Fruit fly (Drosophila melanogaster): ENCODE measurements around the gene lectin-37Da.
A peak's percentile ranks its signal among the peaks of the same experiment; 100 is the strongest.

The lectin-37Da gene

DNA sequence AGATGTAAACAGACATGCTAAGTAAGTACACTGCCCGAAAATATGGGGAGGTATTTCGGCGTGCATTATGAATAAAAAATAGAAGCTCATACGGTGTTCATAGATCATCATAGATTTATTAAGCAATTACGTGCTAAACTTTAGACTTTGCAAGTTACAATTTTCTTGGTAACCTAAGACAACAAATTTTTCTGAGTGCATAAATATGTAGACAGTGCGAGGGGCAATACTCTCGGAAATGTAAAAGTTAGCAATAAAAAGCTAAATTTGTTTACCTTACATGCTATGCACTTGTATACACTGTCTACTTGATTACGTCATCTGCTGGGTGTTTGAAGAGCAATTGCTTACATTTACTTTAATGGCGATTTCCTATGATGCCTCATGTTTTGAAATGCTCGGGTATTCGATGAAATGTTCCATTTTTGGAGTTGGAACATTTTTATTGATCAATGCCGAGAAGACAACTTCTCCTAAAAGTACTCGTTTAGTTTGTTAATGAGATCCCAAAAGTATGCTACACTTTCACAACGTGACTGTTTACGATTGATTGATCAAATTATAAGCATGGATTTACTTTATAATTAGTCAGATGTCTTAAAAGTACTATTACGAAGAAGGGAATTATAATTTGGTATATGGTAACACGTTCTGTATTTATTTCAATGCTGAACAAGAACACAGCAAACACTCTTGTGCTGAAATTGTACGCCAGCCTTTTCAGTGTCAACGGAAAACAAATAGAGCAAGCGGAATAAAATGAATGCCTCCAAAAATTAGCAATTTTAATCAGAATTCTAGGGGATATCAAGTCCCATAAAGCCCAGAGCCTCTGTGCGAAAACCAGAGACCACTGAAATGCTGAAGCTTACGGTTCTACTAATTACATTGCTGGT, 1.3 kb upstream of the lectin-37Da start, which contains the start of gene Lectin-galC1 (continued):
- TF ChIP-seq Eip78C (GFP tag): peak; percentile 76
- peak; percentile 35 for TF ChIP-seq CG11762 (GFP tag; optimal IDR thresholded peaks at IDR 0.05; ENCODE audit: insufficient read depth)
- peak; percentile 84 for TF ChIP-seq CG11294 (GFP tag; IDR thresholded peaks at IDR 0.05)

DNA sequence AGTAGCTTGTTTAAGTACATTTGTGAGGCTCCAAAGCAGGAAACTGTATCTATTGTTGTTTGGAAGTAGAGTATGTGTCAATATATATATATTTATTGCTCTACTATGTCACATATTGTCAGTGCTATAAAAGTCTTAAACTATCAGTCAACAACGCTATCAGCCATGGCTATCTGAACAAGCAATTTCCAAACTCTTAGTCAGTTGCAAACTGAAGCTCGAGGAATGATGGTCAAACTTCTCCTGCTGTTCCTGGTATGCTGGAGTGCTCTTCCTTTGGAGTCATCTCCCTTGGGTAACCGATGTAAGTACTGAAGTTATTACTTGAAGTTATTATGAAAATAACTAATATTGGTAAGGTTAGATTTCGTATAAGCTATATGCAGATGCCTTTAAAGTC, 755 bp downstream of the lectin-37Da start, which contains the start of gene lectin-37Db:
Gene lectin-37Db (plus strand): TSS at position 204 of the 400 bp plus-strand sequence.
- no peak for TF ChIP-seq OdsH (GFP tag; optimal IDR thresholded peaks at IDR 0.05)
- TF ChIP-seq CG16779 (tag; optimal IDR thresholded peaks at IDR 0.05): no peak
- no peak for TF ChIP-seq Hr39 (GFP tag; optimal IDR thresholded peaks at IDR 0.05)
- no peak for TF ChIP-seq Lpt (GFP tag; optimal IDR thresholded peaks at IDR 0.05)
- TF ChIP-seq CG32006 (GFP tag; optimal IDR thresholded peaks at IDR 0.05): no peak

DNA sequence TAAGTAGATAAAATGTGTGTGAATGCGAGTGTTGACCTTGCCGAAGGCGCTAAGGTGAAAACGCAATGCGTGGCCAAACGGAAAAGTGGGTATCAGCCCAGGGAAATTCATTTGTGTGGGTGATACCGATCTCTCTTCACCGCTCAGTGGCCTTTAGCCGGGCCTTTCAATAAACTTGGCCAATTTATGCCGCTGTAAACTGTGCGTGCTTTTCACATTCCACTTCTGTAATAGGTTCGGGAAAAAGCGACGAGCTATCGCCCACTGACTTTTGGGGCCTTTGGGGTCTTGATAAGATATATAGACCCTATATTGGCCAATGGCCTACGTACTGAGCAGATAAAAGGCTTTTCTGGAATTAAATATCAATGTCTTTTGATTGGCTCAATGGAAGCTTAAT, 3.5 kb downstream of the lectin-37Da start:
- TF ChIP-seq Eip93F (GFP tag; optimal IDR thresholded peaks at IDR 0.05) (peak; percentile 8), CG8319 (GFP tag; optimal IDR thresholded peaks at IDR 0.05) (no peak), Eip75B (GFP tag; optimal IDR thresholded peaks at IDR 0.05) (no peak), Sox102F (GFP tag; optimal IDR thresholded peaks at IDR 0.05) (no peak), dac (GFP tag; optimal IDR thresholded peaks at IDR 0.05) (no peak), Sox15 (GFP tag; optimal IDR thresholded peaks at IDR 0.05) (no peak), CG4318 (GFP tag; optimal IDR thresholded peaks at IDR 0.05) (no peak), CG8119 (GFP tag; IDR thresholded peaks at IDR 0.05) (no peak), vri (GFP tag; optimal IDR thresholded peaks at IDR 0.05) (peak; percentile 59), CG6854 (GFP tag; optimal IDR thresholded peaks at IDR 0.05) (no peak)

DNA sequence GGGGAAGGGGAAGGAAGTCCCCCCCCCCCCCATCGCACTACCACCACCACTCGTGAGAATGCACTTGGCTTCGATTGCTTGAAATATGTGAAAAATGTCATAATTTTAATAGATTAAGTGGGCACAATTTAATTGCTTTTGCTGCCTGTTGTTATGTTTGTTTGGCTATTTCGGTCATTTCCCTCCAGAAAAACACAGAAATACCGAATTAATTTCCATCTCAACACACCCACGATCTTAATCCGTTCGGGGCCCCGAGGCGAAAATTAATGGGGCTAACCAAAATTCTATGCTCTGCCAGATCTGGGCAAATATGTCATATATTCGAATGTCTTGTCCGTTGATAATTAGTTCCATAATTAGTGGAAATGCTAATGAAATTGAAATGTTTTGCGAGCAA, 4.5 kb downstream of the lectin-37Da start:
- TF ChIP-seq dsx (GFP tag; optimal IDR thresholded peaks at IDR 0.05; ENCODE audit: poor library complexity, severe bottlenecking): no peak
- no peak for TF ChIP-seq CG6792 (GFP tag; optimal IDR thresholded peaks at IDR 0.05)
- TF ChIP-seq svp (GFP tag): no peak
- no peak for TF ChIP-seq Blimp-1 (GFP tag; optimal IDR thresholded peaks at IDR 0.05)
- no peak for TF ChIP-seq CG11902 (GFP tag; optimal IDR thresholded peaks at IDR 0.05)
- no peak for TF ChIP-seq CG7368 (GFP tag; optimal IDR thresholded peaks at IDR 0.05)
- no peak for TF ChIP-seq pdm3 (GFP tag; optimal IDR thresholded peaks at IDR 0.05)
- no peak for TF ChIP-seq dac (GFP tag; optimal IDR thresholded peaks at IDR 0.05)
- TF ChIP-seq fd59A (GFP tag; optimal IDR thresholded peaks at IDR 0.05): no peak
- no peak for TF ChIP-seq fkh (GFP tag; optimal IDR thresholded peaks at IDR 0.05)
- TF ChIP-seq Hr39 (GFP tag; optimal IDR thresholded peaks at IDR 0.05): no peak
- no peak for TF ChIP-seq Hr4 (GFP tag; optimal IDR thresholded peaks at IDR 0.05)
- TF ChIP-seq CG9139 (GFP tag; optimal IDR thresholded peaks at IDR 0.05): no peak
- TF ChIP-seq Smox (GFP tag; optimal IDR thresholded peaks at IDR 0.05): no peak
- no peak for TF ChIP-seq topi (GFP tag; optimal IDR thresholded peaks at IDR 0.05)
- no peak for TF ChIP-seq CG16779 (tag; optimal IDR thresholded peaks at IDR 0.05)
- TF ChIP-seq CG3919 (GFP tag; optimal IDR thresholded peaks at IDR 0.05): no peak
- TF ChIP-seq Eip93F (GFP tag; optimal IDR thresholded peaks at IDR 0.05): no peak
- TF ChIP-seq Hr38 (GFP tag; optimal IDR thresholded peaks at IDR 0.05): no peak
- no peak for TF ChIP-seq CG32006 (GFP tag; optimal IDR thresholded peaks at IDR 0.05)

All from whole organism, prepupa.